Fruit fly (Drosophila melanogaster) whole organism, adult: ENCODE data around the gene foxo.

Source experiments
- CG11617 ChIP-seq: fragments of 200-800 bp; sonication (Bioruptor generic); optimal IDR thresholded peaks from 2 replicates; lab custom pipeline; 2017; ENCODE audit warnings: mild to moderate bottlenecking, missing biosample characterization, missing genetic modification reagents, missing genetic modification characterization
- CG12768 ChIP-seq: fragments of 200-800 bp; sonication (Bioruptor generic); optimal IDR thresholded peaks from 2 replicates; lab custom pipeline; 2017; ENCODE audit warnings: missing biosample characterization, missing genetic modification characterization, mild to moderate bottlenecking, moderate library complexity, missing genetic modification reagents
- CG14711 ChIP-seq: fragments of 200-800 bp; sonication (Bioruptor generic); optimal IDR thresholded peaks from 2 replicates; lab custom pipeline; 2018; ENCODE audit warnings: missing biosample characterization, mild to moderate bottlenecking, missing genetic modification characterization, moderate library complexity
- CG1620 ChIP-seq: fragments of 200-800 bp; sonication (Bioruptor generic); optimal IDR thresholded peaks from 2 replicates; lab custom pipeline; 2016; ENCODE audit warnings: missing biosample characterization, missing genetic modification characterization
- CG33017 ChIP-seq: fragments of 200-800 bp; sonication (Bioruptor generic); optimal IDR thresholded peaks from 2 replicates; lab custom pipeline; 2018; ENCODE audit warnings: missing biosample characterization, mild to moderate bottlenecking, missing genetic modification characterization, moderate library complexity
- CG5204 ChIP-seq: fragments of 200-800 bp; sonication (Bioruptor generic); optimal IDR thresholded peaks from 2 replicates; lab custom pipeline; 2016; ENCODE audit warnings: missing biosample characterization, missing genetic modification characterization
- CG7045 ChIP-seq: fragments of 200-800 bp; sonication (Bioruptor generic); optimal IDR thresholded peaks from 2 replicates; lab custom pipeline; 2017; ENCODE audit warnings: missing biosample characterization, mild to moderate bottlenecking, missing genetic modification characterization
- CG7101 ChIP-seq: fragments of 200-800 bp; sonication (Bioruptor generic); optimal IDR thresholded peaks from 2 replicates; lab custom pipeline; 2018; ENCODE audit warnings: missing biosample characterization, mild to moderate bottlenecking, missing genetic modification characterization, moderate library complexity
- Clk ChIP-seq: fragments of 200-800 bp; sonication (Bioruptor generic); optimal IDR thresholded peaks from 2 replicates; lab custom pipeline; 2017; ENCODE audit warnings: missing biosample characterization, missing genetic modification characterization
- Crg-1 ChIP-seq: fragments of 200-800 bp; sonication (Bioruptor generic); optimal IDR thresholded peaks from 2 replicates; lab custom pipeline; 2016; ENCODE audit warnings: missing biosample characterization, missing genetic modification characterization
- Hr96 ChIP-seq: fragments of 200-800 bp; sonication (Bioruptor generic); optimal IDR thresholded peaks from 2 replicates; lab custom pipeline; 2016; ENCODE audit warnings: missing biosample characterization, missing genetic modification characterization
- Mnt ChIP-seq: fragments of 200-800 bp; sonication (Bioruptor generic); optimal IDR thresholded peaks from 2 replicates; lab custom pipeline; 2016; ENCODE audit warnings: missing biosample characterization, mild to moderate bottlenecking, missing genetic modification characterization
- bab1 ChIP-seq: fragments of 200-800 bp; sonication (Bioruptor generic); optimal IDR thresholded peaks from 3 replicates; lab custom pipeline; 2019; ENCODE audit warnings: missing biosample characterization, mild to moderate bottlenecking, missing genetic modification characterization, moderate library complexity
- cic ChIP-seq: fragments of 200-800 bp; sonication (Bioruptor generic); optimal IDR thresholded peaks from 2 replicates; lab custom pipeline; 2017; ENCODE audit warnings: missing biosample characterization, mild to moderate bottlenecking, missing genetic modification characterization, moderate library complexity
- cnc ChIP-seq, 2 experiments: fragments of >200 bp; optimal IDR thresholded peaks; 2 replicates each; lab custom pipeline; 2017
- kay ChIP-seq: fragments of 200-800 bp; sonication (Bioruptor generic); peaks from one replicate; lab custom pipeline; 2016; ENCODE audit warnings: missing biosample characterization, missing genetic modification characterization, borderline replicate concordance
- ovo ChIP-seq: fragments of 200-800 bp; sonication (Bioruptor generic); optimal IDR thresholded peaks from 2 replicates; lab custom pipeline; 2016; ENCODE audit warnings: missing biosample characterization, missing genetic modification characterization
- pad ChIP-seq: fragments of 200-800 bp; sonication (Bioruptor generic); optimal IDR thresholded peaks from 3 replicates; lab custom pipeline; 2017; ENCODE audit warnings: missing biosample characterization, missing genetic modification characterization, mild to moderate bottlenecking, moderate library complexity, missing genetic modification reagents
- tj ChIP-seq: fragments of 200-800 bp; sonication (Bioruptor generic); optimal IDR thresholded peaks from 3 replicates; lab custom pipeline; 2017; ENCODE audit warnings: missing biosample characterization, mild to moderate bottlenecking, missing genetic modification characterization, moderate library complexity
- toe ChIP-seq: fragments of 200-800 bp; sonication (Bioruptor generic); optimal IDR thresholded peaks from 2 replicates; lab custom pipeline; 2016; ENCODE audit warnings: missing biosample characterization, missing genetic modification characterization

The foxo gene

dm6 chr3R:14085555-14085954 lies 28.8 kb downstream of the foxo start:
- TF ChIP-seq CG33017 (no peak), CG11617 (GFP tag; lab: Kevin White, UChicago) (no peak), toe (GFP tag; lab: Kevin White, UChicago) (no peak), Crg-1 (GFP tag; lab: Kevin White, UChicago) (no peak), cnc (optimal IDR thresholded peaks at IDR 0.05; lab: Kevin White, UChicago) (no peak), tj (no peak), CG7101 (no peak), ovo (GFP tag; lab: Kevin White, UChicago) (no peak), Mnt (GFP tag; lab: Kevin White, UChicago) (no peak), CG14711 (no peak), Hr96 (no peak)

dm6 chr3R:14088157-14088556 lies 31.4 kb downstream of the foxo start:
- TF ChIP-seq Hr96 (no peak), cic (no peak), tj (no peak), Mnt (GFP tag; lab: Kevin White, UChicago) (no peak), cnc (optimal IDR thresholded peaks at IDR 0.05; lab: Kevin White, UChicago) (no peak), toe (GFP tag; lab: Kevin White, UChicago) (no peak), CG14711 (no peak), CG12768 (GFP tag; lab: Kevin White, UChicago) (no peak), CG1620 (GFP tag; lab: Kevin White, UChicago) (no peak), CG7101 (no peak), Crg-1 (GFP tag; lab: Kevin White, UChicago) (no peak), kay (GFP tag; lab: Kevin White, UChicago) (no peak), CG33017 (no peak), CG11617 (GFP tag; lab: Kevin White, UChicago) (no peak), CG7045 (no peak), pad (GFP tag; lab: Kevin White, UChicago) (no peak)

dm6 chr3R:14088887-14089567 lies 32.3 kb downstream of the foxo start, which contains the start of gene Npc2b:
Gene Npc2b, plus strand, starts transcription at chr3R:14089517.
- TF ChIP-seq CG12768 (GFP tag; lab: Kevin White, UChicago) (peak; percentile 20), bab1 (GFP tag; lab: Kevin White, UChicago) (no peak), cic (no peak), CG5204 (no peak), toe (GFP tag; lab: Kevin White, UChicago) (peak; percentile 42), CG1620 (GFP tag; lab: Kevin White, UChicago) (peak; percentile 71), ovo (GFP tag; lab: Kevin White, UChicago) (peak; percentile 12), CG33017 (peak; percentile 37), Hr96 (no peak), CG7045 (peak; percentile 14), Crg-1 (GFP tag; lab: Kevin White, UChicago) (no peak), pad (GFP tag; lab: Kevin White, UChicago) (no peak), CG14711 (no peak), CG11617 (GFP tag; lab: Kevin White, UChicago) (no peak), kay (GFP tag; lab: Kevin White, UChicago) (peak; percentile 5), Mnt (GFP tag; lab: Kevin White, UChicago) (peak; percentile 17), tj (no peak), CG7101 (peak; percentile 34)

- no peak for TF ChIP-seq CG1620 (GFP tag; lab: Kevin White, UChicago)
- TF ChIP-seq CG7045, result no peak
- no peak for TF ChIP-seq CG7101
- TF ChIP-seq ovo (GFP tag; lab: Kevin White, UChicago), result no peak
- no peak for TF ChIP-seq pad (GFP tag; lab: Kevin White, UChicago)
- no peak for TF ChIP-seq Clk (GFP tag; lab: Kevin White, UChicago)
- TF ChIP-seq Crg-1 (GFP tag; lab: Kevin White, UChicago), result no peak
- TF ChIP-seq CG33017, result no peak
- TF ChIP-seq toe (GFP tag; lab: Kevin White, UChicago), result no peak
- TF ChIP-seq kay (GFP tag; lab: Kevin White, UChicago), result no peak
- no peak for TF ChIP-seq CG11617 (GFP tag; lab: Kevin White, UChicago)
- no peak for TF ChIP-seq CG5204
- TF ChIP-seq CG12768 (GFP tag; lab: Kevin White, UChicago), result no peak
- no peak for TF ChIP-seq tj
- TF ChIP-seq cic, result no peak
These were observed 38.7 kb downstream of the foxo start for dm6 chr3R:14095428-14095827.

- TF ChIP-seq Hr96 (no peak), CG7045 (no peak), pad (GFP tag; lab: Kevin White, UChicago) (no peak), Clk (GFP tag; lab: Kevin White, UChicago) (no peak), tj (no peak), cic (no peak), cnc (optimal IDR thresholded peaks at IDR 0.05; lab: Kevin White, UChicago) (no peak), Mnt (GFP tag; lab: Kevin White, UChicago) (no peak), CG12768 (GFP tag; lab: Kevin White, UChicago) (no peak), CG14711 (no peak), kay (GFP tag; lab: Kevin White, UChicago) (no peak), CG33017 (no peak), CG7101 (no peak), Crg-1 (GFP tag; lab: Kevin White, UChicago) (no peak), toe (GFP tag; lab: Kevin White, UChicago) (no peak), bab1 (GFP tag; lab: Kevin White, UChicago) (no peak), CG5204 (no peak)
These were observed 39.2 kb downstream of the foxo start for dm6 chr3R:14095916-14096315.

- no peak for TF ChIP-seq CG33017
- no peak for TF ChIP-seq pad (GFP tag; lab: Kevin White, UChicago)
- no peak for TF ChIP-seq bab1 (GFP tag; lab: Kevin White, UChicago)
- no peak for TF ChIP-seq Crg-1 (GFP tag; lab: Kevin White, UChicago)
- TF ChIP-seq Hr96, result no peak
- no peak for TF ChIP-seq CG1620 (GFP tag; lab: Kevin White, UChicago)
These were observed 40.0 kb downstream of the foxo start, which contains the start of gene CCHa1 for dm6 chr3R:14096792-14097191. Gene CCHa1, minus strand, starts transcription at chr3R:14096835.
